Worm (Caenorhabditis elegans) whole organism, L1 larva: Measurements from ENCODE around the gene F53A2.1.

Experiments used
- F16B12.6 ChIP-seq: fragments of 150-350 bp; optimal IDR thresholded peaks from 2 replicates; lab custom pipeline; 2014; ENCODE audit warnings: missing biosample characterization, missing genetic modification characterization
- Y116A8C.19 ChIP-seq: sonication (generic microtip); optimal IDR thresholded peaks from 2 replicates; lab custom pipeline; 2016; ENCODE audit warnings: missing compliant biosample characterization, missing genetic modification characterization, borderline replicate concordance
- aha-1 ChIP-seq: fragments of 150-350 bp; optimal IDR thresholded peaks from 2 replicates; lab custom pipeline; 2014; ENCODE audit warnings: missing biosample characterization, missing genetic modification characterization
- alr-1 ChIP-seq: fragments of 200-800 bp; sonication (Bioruptor generic); optimal IDR thresholded peaks from 2 replicates; lab custom pipeline; 2018; ENCODE audit warnings: borderline replicate concordance, mild to moderate bottlenecking, missing genetic modification characterization, missing compliant biosample characterization
- blmp-1 ChIP-seq: fragments of 150-350 bp; optimal IDR thresholded peaks from 2 replicates; lab custom pipeline; 2014; ENCODE audit warnings: missing biosample characterization, missing genetic modification characterization
- ceh-63 ChIP-seq: fragments of 200-800 bp; sonication (Bioruptor generic); optimal IDR thresholded peaks from 2 replicates; lab custom pipeline; 2018; ENCODE audit warnings: mild to moderate bottlenecking, missing genetic modification characterization, missing compliant biosample characterization
- ceh-8 ChIP-seq: fragments of 200-800 bp; sonication (Bioruptor generic); optimal IDR thresholded peaks from 2 replicates; lab custom pipeline; 2018; ENCODE audit warnings: mild to moderate bottlenecking, missing genetic modification characterization, moderate library complexity, missing compliant biosample characterization
- ceh-82 ChIP-seq, 3 experiments: fragments of 150-350 bp in 1 of 3; sonication (generic microtip) in 2 of 3; optimal IDR thresholded peaks; 2 replicates each; lab custom pipeline; 2014 to 2017; ENCODE audit warnings: missing biosample characterization in 3 of 3, missing genetic modification characterization in 3 of 3
- ceh-90 ChIP-seq: sonication (generic microtip); optimal IDR thresholded peaks from 2 replicates; lab custom pipeline; 2016; ENCODE audit warnings: missing genetic modification characterization, missing compliant biosample characterization
- dpl-1 ChIP-seq, 3 experiments: fragments of 150-350 bp in 2 of 3; sonication (generic microtip) in 1 of 3; optimal IDR thresholded peaks; 2 replicates each; lab custom pipeline; 2014 to 2017; ENCODE audit warnings: missing biosample characterization in 3 of 3, missing genetic modification characterization in 3 of 3, missing genetic modification reagents in 3 of 3
- dsc-1 ChIP-seq: sonication (generic microtip); optimal IDR thresholded peaks from 2 replicates; lab custom pipeline; 2016; ENCODE audit warnings: mild to moderate bottlenecking, missing genetic modification characterization, missing compliant biosample characterization
- efl-1 ChIP-seq, 4 experiments: fragments of 150-350 bp; optimal IDR thresholded peaks in 3 of 4; peaks in 1 of 4; 1 replicate in 1 of 4; 2 replicates in 3 of 4; lab custom pipeline; 2014; ENCODE audit warnings: missing biosample characterization in 2 of 4, missing genetic modification characterization in 2 of 4, missing genetic modification reagents in 2 of 4
- efl-3 ChIP-seq: fragments of 200-800 bp; sonication (Bioruptor generic); optimal IDR thresholded peaks from 2 replicates; lab custom pipeline; 2018; ENCODE audit warnings: mild to moderate bottlenecking, missing genetic modification characterization, missing compliant biosample characterization
- egl-13 ChIP-seq: sonication (generic microtip); optimal IDR thresholded peaks from 2 replicates; lab custom pipeline; 2016; ENCODE audit warnings: missing genotype, missing genetic modification reagents, missing genetic modification characterization, missing compliant biosample characterization
- egl-27 ChIP-seq, 2 experiments: fragments of 150-350 bp in 1 of 2; sonication (generic microtip); optimal IDR thresholded peaks; 3 replicates each; lab custom pipeline; 2017 to 2018; ENCODE audit warnings: missing biosample characterization in 2 of 2, missing genetic modification characterization in 2 of 2, missing genetic modification reagents in 2 of 2
- ets-5 ChIP-seq: fragments of 200-800 bp; sonication (Bioruptor generic); IDR thresholded peaks from 2 replicates; pipeline ENCODE4 v1.3.6; 2022; ENCODE audit warnings: missing genetic modification characterization, missing compliant biosample characterization
- fkh-8 ChIP-seq: sonication (generic microtip); optimal IDR thresholded peaks from 2 replicates; lab custom pipeline; 2016; ENCODE audit warnings: mild to moderate bottlenecking, missing genetic modification characterization, missing compliant biosample characterization
- fos-1 ChIP-seq: fragments of 150-350 bp; optimal IDR thresholded peaks from 2 replicates; lab custom pipeline; 2014; ENCODE audit warnings: missing biosample characterization, missing genetic modification characterization
- hlh-17 ChIP-seq: fragments of 200-800 bp; sonication (Bioruptor generic); optimal IDR thresholded peaks from 2 replicates; lab custom pipeline; 2018; ENCODE audit warnings: missing genetic modification characterization, mild to moderate bottlenecking, missing compliant biosample characterization, moderate library complexity, borderline replicate concordance
- hpl-2 ChIP-seq: fragments of 150-350 bp; optimal IDR thresholded peaks from 2 replicates; lab custom pipeline; 2014; ENCODE audit warnings: missing biosample characterization, missing genetic modification reagents, missing genetic modification characterization
- irx-1 ChIP-seq: sonication (generic microtip); optimal IDR thresholded peaks from 2 replicates; lab custom pipeline; 2016; ENCODE audit warnings: missing genetic modification characterization, missing compliant biosample characterization
- lin-13 ChIP-seq: fragments of 150-350 bp; optimal IDR thresholded peaks from 2 replicates; lab custom pipeline; 2014; ENCODE audit warnings: missing biosample characterization, missing genetic modification reagents, missing genetic modification characterization
- lin-14 ChIP-seq: fragments of 200-800 bp; sonication (Bioruptor generic); optimal IDR thresholded peaks from 2 replicates; lab custom pipeline; 2018; ENCODE audit warnings: mild to moderate bottlenecking, missing genetic modification characterization, moderate library complexity, missing compliant biosample characterization
- lin-15B ChIP-seq: fragments of 150-350 bp; sonication (generic microtip); optimal IDR thresholded peaks from 3 replicates; lab custom pipeline; 2014; ENCODE audit warnings: missing biosample characterization, missing genetic modification characterization
- mef-2 ChIP-seq: fragments of 150-350 bp; optimal IDR thresholded peaks from 2 replicates; lab custom pipeline; 2014; ENCODE audit warnings: missing biosample characterization, missing genetic modification characterization
- mep-1 ChIP-seq: fragments of 150-350 bp; optimal IDR thresholded peaks from 2 replicates; lab custom pipeline; 2014; ENCODE audit warnings: missing biosample characterization, missing genetic modification characterization
- nhr-11 ChIP-seq: fragments of 150-350 bp; optimal IDR thresholded peaks from 2 replicates; lab custom pipeline; 2014; ENCODE audit warnings: missing biosample characterization, missing genetic modification characterization
- nhr-19 ChIP-seq: fragments of 200-800 bp; sonication (Bioruptor generic); conservative IDR thresholded peaks from 2 replicates; pipeline ENCODE4 v1.3.6; 2022; ENCODE audit warnings: missing genetic modification characterization, missing compliant biosample characterization
- nhr-20 ChIP-seq: sonication (generic microtip); optimal IDR thresholded peaks from 2 replicates; lab custom pipeline; 2016; ENCODE audit warnings: mild to moderate bottlenecking, missing genetic modification characterization, missing compliant biosample characterization
- nhr-237 ChIP-seq: fragments of 150-350 bp; optimal IDR thresholded peaks from 2 replicates; lab custom pipeline; 2014; ENCODE audit warnings: missing biosample characterization, missing genetic modification characterization
- nhr-28 ChIP-seq: fragments of 150-350 bp; optimal IDR thresholded peaks from 2 replicates; lab custom pipeline; 2014; ENCODE audit warnings: missing biosample characterization, missing genetic modification characterization
- nhr-71 ChIP-seq: sonication (generic microtip); optimal IDR thresholded peaks from 2 replicates; lab custom pipeline; 2016; ENCODE audit warnings: mild to moderate bottlenecking, missing genetic modification characterization, moderate library complexity, missing compliant biosample characterization
- nhr-76 ChIP-seq: sonication (generic microtip); optimal IDR thresholded peaks from 2 replicates; lab custom pipeline; 2017; ENCODE audit warnings: missing biosample characterization, missing genetic modification characterization
- nhr-85 ChIP-seq: sonication (generic microtip); peaks from one replicate; lab custom pipeline; 2016; ENCODE audit warnings: missing genetic modification characterization, inconsistent platforms, missing compliant biosample characterization
- pax-3 ChIP-seq: fragments of 200-800 bp; sonication (Bioruptor generic); optimal IDR thresholded peaks from 2 replicates; lab custom pipeline; 2018; ENCODE audit warnings: mild to moderate bottlenecking, missing genetic modification characterization, moderate library complexity, missing compliant biosample characterization
- rnt-1 ChIP-seq: sonication (generic microtip); optimal IDR thresholded peaks from 2 replicates; lab custom pipeline; 2016; ENCODE audit warnings: mild to moderate bottlenecking, missing genetic modification characterization, moderate library complexity, missing compliant biosample characterization
- skn-1 ChIP-seq: fragments of 150-350 bp; optimal IDR thresholded peaks from 2 replicates; lab custom pipeline; 2014; ENCODE audit warnings: missing biosample characterization, missing genetic modification characterization
- snu-23 ChIP-seq: sonication (generic microtip); optimal IDR thresholded peaks from 2 replicates; lab custom pipeline; 2016; ENCODE audit warnings: missing genetic modification characterization, missing compliant biosample characterization
- sox-4 ChIP-seq: sonication (generic microtip); optimal IDR thresholded peaks from 2 replicates; lab custom pipeline; 2016; ENCODE audit warnings: missing genetic modification characterization, missing compliant biosample characterization
- sptf-1 ChIP-seq: fragments of 150-350 bp; optimal IDR thresholded peaks from 2 replicates; lab custom pipeline; 2014; ENCODE audit warnings: missing biosample characterization, missing genetic modification characterization
- sup-37 ChIP-seq: fragments of 200-800 bp; sonication (Bioruptor generic); optimal IDR thresholded peaks from 2 replicates; lab custom pipeline; 2018; ENCODE audit warnings: mild to moderate bottlenecking, missing genetic modification characterization, missing compliant biosample characterization
- swsn-7 ChIP-seq: sonication (generic microtip); optimal IDR thresholded peaks from 2 replicates; lab custom pipeline; 2016; ENCODE audit warnings: missing genetic modification characterization, missing compliant biosample characterization
- tbx-2 ChIP-seq: sonication (generic microtip); optimal IDR thresholded peaks from 2 replicates; lab custom pipeline; 2016; ENCODE audit warnings: missing genetic modification characterization, missing compliant biosample characterization
- unc-130 ChIP-seq: fragments of 150-350 bp; optimal IDR thresholded peaks from 2 replicates; lab custom pipeline; 2017; ENCODE audit warnings: missing biosample characterization, missing genetic modification characterization, inconsistent platforms
- unc-86 ChIP-seq: sonication (generic microtip); optimal IDR thresholded peaks from 2 replicates; lab custom pipeline; 2016; ENCODE audit warnings: missing genetic modification characterization, missing compliant biosample characterization
- unc-98 ChIP-seq: fragments of 200-800 bp; sonication (Bioruptor generic); IDR thresholded peaks from 2 replicates; pipeline ENCODE4 v1.3.6; 2022; ENCODE audit warnings: missing genetic modification characterization, missing compliant biosample characterization
- xbp-1 ChIP-seq: sonication (generic microtip); optimal IDR thresholded peaks from 2 replicates; lab custom pipeline; 2016; ENCODE audit warnings: missing genetic modification characterization, missing compliant biosample characterization
- zag-1 ChIP-seq: fragments of 150-350 bp; optimal IDR thresholded peaks from 2 replicates; lab custom pipeline; 2014; ENCODE audit warnings: missing biosample characterization, missing genetic modification characterization
- zip-4 ChIP-seq: fragments of 200-800 bp; sonication (Bioruptor generic); optimal IDR thresholded peaks from 2 replicates; lab custom pipeline; 2018; ENCODE audit warnings: mild to moderate bottlenecking, missing genetic modification characterization, moderate library complexity, missing compliant biosample characterization
- ztf-11 ChIP-seq, 2 experiments: sonication (generic microtip); optimal IDR thresholded peaks; 2 replicates each; lab custom pipeline; 2016 to 2017; ENCODE audit warnings: missing genetic modification characterization in 2 of 2, missing biosample characterization in 1 of 2, missing compliant biosample characterization in 1 of 2
- ztf-4 ChIP-seq: fragments of 150-350 bp; optimal IDR thresholded peaks from 2 replicates; lab custom pipeline; 2014; ENCODE audit warnings: missing biosample characterization, missing genetic modification characterization

Gene F53A2.1

ce11 chrIII:13313788-13314187 lies 10.9 kb downstream of the F53A2.1 start, which contains the start of gene Y43F4B.10 (continued):
- TF ChIP-seq mep-1 (tag; lab: Kevin White, UChicago) (peak; percentile 45), lin-15B (tag; lab: Kevin White, UChicago) (peak; percentile 56), egl-27 (tag; optimal IDR thresholded peaks at IDR 0.05; lab: Kevin White, UChicago) (no peak)

- TF ChIP-seq mef-2 (tag; lab: Kevin White, UChicago) = no peak
- no peak for TF ChIP-seq egl-27 (tag; optimal IDR thresholded peaks at IDR 0.05; lab: Kevin White, UChicago)
- no peak for TF ChIP-seq nhr-85 (tag; lab: Kevin White, UChicago)
- no peak for TF ChIP-seq ceh-90
- TF ChIP-seq swsn-7 (tag; lab: Kevin White, UChicago) = no peak
- TF ChIP-seq nhr-28 (tag; lab: Kevin White, UChicago) = no peak
- peak; percentile 13 for TF ChIP-seq nhr-20 (tag; lab: Kevin White, UChicago)
- no peak for TF ChIP-seq sptf-1 (tag; lab: Kevin White, UChicago)
- TF ChIP-seq Y116A8C.19 = no peak
- TF ChIP-seq aha-1 (tag; lab: Kevin White, UChicago) = no peak
- no peak for TF ChIP-seq lin-13
- peak in 1 of 2 experiments; percentile 11 for TF ChIP-seq efl-1 (optimal IDR thresholded peaks at IDR 0.05; lab: Kevin White, UChicago)
- TF ChIP-seq efl-1 (GFP tag; optimal IDR thresholded peaks at IDR 0.05 in 1 of 2; lab: Kevin White, UChicago) = peak; percentile 45 to 95
- no peak for TF ChIP-seq lin-15B (tag; lab: Kevin White, UChicago)
- peak; percentile 57 for TF ChIP-seq snu-23 (GFP tag; lab: Kevin White, UChicago)
- TF ChIP-seq zip-4 (GFP tag; lab: Kevin White, UChicago) = no peak
- TF ChIP-seq dsc-1 (tag; lab: Kevin White, UChicago) = no peak
- no peak for TF ChIP-seq fkh-8 (tag; lab: Kevin White, UChicago)
- no peak for TF ChIP-seq xbp-1 (tag; lab: Kevin White, UChicago)
- no peak for TF ChIP-seq zag-1
- TF ChIP-seq unc-130 = no peak
- TF ChIP-seq ets-5 (GFP tag; lab: Robert Waterston, UW) = no peak
- TF ChIP-seq dpl-1 (GFP tag; optimal IDR thresholded peaks at IDR 0.05; lab: Kevin White, UChicago) = peak; percentile 12 to 40 (median 27)
- no peak for TF ChIP-seq egl-13
- 0 out of 2 replicates have a peak, but pooled peaks have one; percentile 2 for TF ChIP-seq nhr-19 (GFP tag; lab: Robert Waterston, UW)
- no peak for TF ChIP-seq nhr-76
- no peak for TF ChIP-seq efl-3 (GFP tag; lab: Kevin White, UChicago)
- TF ChIP-seq alr-1 (tag; lab: Kevin White, UChicago) = no peak
- TF ChIP-seq ceh-82 (tag; optimal IDR thresholded peaks at IDR 0.05; lab: Kevin White, UChicago) = no peak
- no peak for TF ChIP-seq ceh-63 (GFP tag; lab: Kevin White, UChicago)
- no peak for TF ChIP-seq F16B12.6
- no peak for TF ChIP-seq tbx-2 (tag; lab: Kevin White, UChicago)
- TF ChIP-seq unc-98 (GFP tag; lab: Robert Waterston, UW) = no peak
- no peak for TF ChIP-seq ztf-4
- TF ChIP-seq ceh-8 = no peak
- TF ChIP-seq nhr-11 (tag; lab: Kevin White, UChicago) = no peak
- no peak for TF ChIP-seq sup-37 (GFP tag; lab: Kevin White, UChicago)
- no peak for TF ChIP-seq ztf-11 (tag; optimal IDR thresholded peaks at IDR 0.05; lab: Kevin White, UChicago)
- TF ChIP-seq blmp-1 (tag; lab: Kevin White, UChicago) = no peak
- TF ChIP-seq nhr-237 (tag; lab: Kevin White, UChicago) = no peak
- no peak for TF ChIP-seq rnt-1 (tag; lab: Kevin White, UChicago)
- TF ChIP-seq unc-86 (tag; lab: Kevin White, UChicago) = no peak
- no peak for TF ChIP-seq fos-1 (tag; lab: Kevin White, UChicago)
- TF ChIP-seq sox-4 (tag; lab: Kevin White, UChicago) = no peak
- TF ChIP-seq hpl-2 (GFP tag; lab: Kevin White, UChicago) = no peak
- TF ChIP-seq nhr-71 (tag; lab: Kevin White, UChicago) = peak; percentile 35
- no peak for TF ChIP-seq irx-1 (tag; lab: Kevin White, UChicago)
- TF ChIP-seq skn-1 = no peak
- no peak for TF ChIP-seq hlh-17 (GFP tag; lab: Kevin White, UChicago)
- no peak for TF ChIP-seq pax-3 (tag; lab: Kevin White, UChicago)
- no peak for TF ChIP-seq lin-14 (GFP tag; lab: Kevin White, UChicago)
These were observed 14.1 kb downstream of the F53A2.1 start for ce11 chrIII:13310552-13310951.
